Worm (Caenorhabditis elegans) whole organism, L2 larva: Measurements from ENCODE around the gene F55G11.1.

Experiments
- lin-39 ChIP-seq: fragments of 150-350 bp; optimal IDR thresholded peaks from 2 replicates; lab custom pipeline; 2014; ENCODE audit warnings: missing biosample characterization, missing genetic modification reagents, missing genetic modification characterization
- nhr-11 ChIP-seq: fragments of 150-350 bp; optimal IDR thresholded peaks from 2 replicates; lab custom pipeline; 2014; ENCODE audit warnings: missing biosample characterization, missing genetic modification characterization
- nhr-77 ChIP-seq: fragments of 150-350 bp; optimal IDR thresholded peaks from 2 replicates; lab custom pipeline; 2014; ENCODE audit warnings: missing biosample characterization, missing genetic modification characterization
- unc-39 ChIP-seq: fragments of 150-350 bp; optimal IDR thresholded peaks from 2 replicates; lab custom pipeline; 2014; ENCODE audit warnings: missing biosample characterization, missing genetic modification characterization

- TF ChIP-seq unc-39 (no peak), nhr-11 (no peak), lin-39 (no peak), nhr-77 (tag; lab: Kevin White, UChicago) (no peak)
Measured at ce11 chrIV:12962564-12962963, 16.2 kb upstream of the F55G11.1 start, which contains the start of gene F55G11.8.
